Fruit fly (Drosophila melanogaster) whole organism, prepupa: Measurements from ENCODE around the gene CG11350.

Experiments
- CG8632 ChIP-seq: fragments of 200-800 bp; sonication (Bioruptor generic); optimal IDR thresholded peaks from 3 replicates; lab custom pipeline; 2016; ENCODE audit warnings: missing biosample characterization, missing genetic modification characterization
- Hr39 ChIP-seq: fragments of 200-800 bp; sonication (Bioruptor generic); optimal IDR thresholded peaks from 2 replicates; lab custom pipeline; 2016; ENCODE audit warnings: missing biosample characterization, missing genetic modification characterization
- Met ChIP-seq: fragments of 200-800 bp; sonication (Bioruptor generic); optimal IDR thresholded peaks from 3 replicates; lab custom pipeline; 2016; ENCODE audit warnings: missing biosample characterization, missing genetic modification characterization
- dac ChIP-seq: fragments of 200-800 bp; sonication (Bioruptor generic); optimal IDR thresholded peaks from 2 replicates; lab custom pipeline; 2017; ENCODE audit warnings: missing biosample characterization, mild to moderate bottlenecking, missing genetic modification characterization

DNA sequence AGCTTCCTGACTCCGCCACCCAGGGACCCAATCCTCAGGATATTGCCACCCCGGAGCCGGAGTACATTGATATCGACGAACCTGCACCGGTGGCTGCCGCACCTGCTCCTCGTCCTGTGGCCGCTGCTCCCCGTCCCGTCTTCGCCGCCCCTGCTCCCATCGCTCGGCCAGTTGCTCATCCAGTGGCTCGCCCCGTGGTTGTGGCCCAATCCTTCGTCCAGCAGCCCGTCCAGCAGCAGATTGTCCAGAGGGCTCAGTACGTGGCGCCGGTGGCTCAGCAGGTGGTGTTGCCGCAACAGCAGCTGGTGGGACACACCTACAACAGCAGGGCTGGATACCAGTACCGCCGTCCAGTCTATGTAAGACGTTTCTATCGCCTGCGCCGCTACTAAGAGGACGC, 35.4 kb upstream of the CG11350 start:
- no peak for TF ChIP-seq Met
- no peak for TF ChIP-seq CG8632 (GFP tag; lab: Kevin White, UChicago)
- TF ChIP-seq Hr39 (GFP tag; lab: Kevin White, UChicago): no peak
- TF ChIP-seq dac (GFP tag; lab: Kevin White, UChicago): no peak
